Fruit fly (Drosophila melanogaster) whole organism, embryonic: Measurements from ENCODE around the gene Cpr67Fa2.

ENCODE experiments used
- C15 ChIP-seq: fragments of 200-800 bp; sonication (Bioruptor generic); IDR thresholded peaks from 3 replicates; pipeline ENCODE4 v1.3.6; 2022; ENCODE audit warnings: missing biosample characterization, missing genetic modification characterization
- CG13287 ChIP-seq: fragments of 200-800 bp; sonication (Bioruptor generic); IDR thresholded peaks from 2 replicates; pipeline ENCODE4 v1.3.6; 2022; ENCODE audit warnings: missing biosample characterization, missing genetic modification characterization; ENCODE audit not compliant: partially characterized antibody
- CG14050 ChIP-seq: fragments of 200-800 bp; sonication (Bioruptor generic); IDR thresholded peaks from 3 replicates; pipeline ENCODE4 v1.3.6; 2022; ENCODE audit warnings: missing biosample characterization, missing genetic modification characterization
- CG14965 ChIP-seq: fragments of 200-800 bp; sonication (Bioruptor generic); optimal IDR thresholded peaks from 2 replicates; lab custom pipeline; 2016; ENCODE audit warnings: missing biosample characterization, missing genetic modification characterization, borderline replicate concordance
- CG1602 ChIP-seq: fragments of 200-800 bp; sonication (Bioruptor generic); optimal IDR thresholded peaks from 3 replicates; lab custom pipeline; 2016; ENCODE audit warnings: missing biosample characterization, missing genetic modification characterization
- CG16779 ChIP-seq: fragments of 200-800 bp; sonication (Bioruptor generic); IDR thresholded peaks from 2 replicates; pipeline ENCODE4 v1.3.6; 2022; ENCODE audit warnings: missing biosample characterization, missing genetic modification characterization
- CG16815 ChIP-seq: fragments of 200-800 bp; sonication (Bioruptor generic); optimal IDR thresholded peaks from 3 replicates; lab custom pipeline; 2017; ENCODE audit warnings: missing biosample characterization, mild to moderate bottlenecking, missing genetic modification characterization
- CG17328 ChIP-seq: fragments of 200-800 bp; sonication (Bioruptor generic); IDR thresholded peaks from 2 replicates; pipeline ENCODE4 v1.3.6; 2022; ENCODE audit warnings: missing biosample characterization, missing genetic modification characterization
- CG2202 ChIP-seq: fragments of 200-800 bp; sonication (Bioruptor generic); optimal IDR thresholded peaks from 2 replicates; lab custom pipeline; 2018; ENCODE audit warnings: missing biosample characterization, mild to moderate bottlenecking, missing genetic modification characterization
- CG31388 ChIP-seq: fragments of 200-800 bp; sonication (Bioruptor generic); optimal IDR thresholded peaks from 2 replicates; lab custom pipeline; 2016; ENCODE audit warnings: missing biosample characterization, missing genetic modification characterization
- CG33557 ChIP-seq: fragments of 200-800 bp; sonication (Bioruptor generic); optimal IDR thresholded peaks from 2 replicates; lab custom pipeline; 2019; ENCODE audit warnings: missing biosample characterization, mild to moderate bottlenecking, missing genetic modification characterization, moderate library complexity
- CG6791 ChIP-seq: fragments of 200-800 bp; sonication (Bioruptor generic); IDR thresholded peaks from 3 replicates; pipeline ENCODE4 v1.3.6; 2022; ENCODE audit warnings: missing biosample characterization, missing genetic modification characterization; ENCODE audit not compliant: partially characterized antibody
- CG7357 ChIP-seq: fragments of 200-800 bp; sonication (Bioruptor generic); IDR thresholded peaks from 3 replicates; pipeline ENCODE4 v1.3.6; 2022; ENCODE audit warnings: missing biosample characterization, missing genetic modification characterization
- CG7987 ChIP-seq: fragments of 200-800 bp; sonication (Bioruptor generic); optimal IDR thresholded peaks from 2 replicates; lab custom pipeline; 2018; ENCODE audit warnings: missing biosample characterization, mild to moderate bottlenecking, missing genetic modification characterization, moderate library complexity
- CG8924 ChIP-seq: fragments of 200-800 bp; optimal IDR thresholded peaks from 3 replicates; lab custom pipeline; 2019; ENCODE audit warnings: missing biosample characterization, mild to moderate bottlenecking, missing genetic modification characterization, moderate library complexity
- CG8944 ChIP-seq: fragments of 200-800 bp; sonication (Bioruptor generic); optimal IDR thresholded peaks from 3 replicates; lab custom pipeline; 2016; ENCODE audit warnings: missing biosample characterization, missing genetic modification characterization
- CkIIα-i1 ChIP-seq: fragments of 200-800 bp; sonication (Bioruptor generic); IDR thresholded peaks from 2 replicates; pipeline ENCODE4 v1.3.6; 2022; ENCODE audit warnings: missing biosample characterization, missing genetic modification characterization
- D ChIP-seq, 2 experiments: fragments of 200-800 bp in 1 of 2; fragments of >200 bp in 1 of 2; sonication (Bioruptor generic) in 1 of 2; optimal IDR thresholded peaks; 2 replicates in 1 of 2; 3 replicates in 1 of 2; lab custom pipeline; 2017; ENCODE audit warnings: mild to moderate bottlenecking in 1 of 2, missing biosample characterization in 1 of 2, missing genetic modification characterization in 1 of 2, missing genetic modification reagents in 1 of 2
- D19A ChIP-seq: fragments of 200-800 bp; optimal IDR thresholded peaks from 3 replicates; lab custom pipeline; 2019; ENCODE audit warnings: missing biosample characterization, mild to moderate bottlenecking, missing genetic modification characterization, moderate library complexity
- Deaf1 ChIP-seq: fragments of 200-800 bp; optimal IDR thresholded peaks from 3 replicates; lab custom pipeline; 2019; ENCODE audit warnings: missing biosample characterization, mild to moderate bottlenecking, missing genetic modification characterization, moderate library complexity
- Drgx ChIP-seq: fragments of 200-800 bp; sonication (Bioruptor generic); IDR thresholded peaks from 2 replicates; pipeline ENCODE4 v1.3.6; 2022; ENCODE audit warnings: missing biosample characterization, missing genetic modification characterization
- Ets65A ChIP-seq: fragments of 200-800 bp; sonication (Bioruptor generic); peaks from one replicate; lab custom pipeline; 2016; ENCODE audit warnings: missing biosample characterization, missing genetic modification characterization
- Ets97D ChIP-seq: fragments of 200-800 bp; sonication (Bioruptor generic); optimal IDR thresholded peaks from 3 replicates; lab custom pipeline; 2016; ENCODE audit warnings: missing biosample characterization, missing genetic modification characterization
- MBD-R2 ChIP-seq: fragments of 200-800 bp; sonication (Bioruptor generic); IDR thresholded peaks from 2 replicates; pipeline ENCODE4 v1.3.6; 2022; ENCODE audit warnings: missing biosample characterization, missing genetic modification characterization
- Mad ChIP-seq: fragments of 200-800 bp; sonication (Bioruptor generic); optimal IDR thresholded peaks from 2 replicates; lab custom pipeline; 2016; ENCODE audit warnings: missing biosample characterization, missing genetic modification characterization
- Opbp ChIP-seq: fragments of 200-800 bp; sonication (Bioruptor generic); IDR thresholded peaks from 3 replicates; pipeline ENCODE4 v1.3.6; 2022; ENCODE audit warnings: missing biosample characterization, missing genetic modification characterization; ENCODE audit not compliant: partially characterized antibody
- Rx ChIP-seq: fragments of 200-800 bp; sonication (Bioruptor generic); IDR thresholded peaks from 2 replicates; pipeline ENCODE4 v1.3.6; 2022; ENCODE audit warnings: missing biosample characterization, missing genetic modification characterization
- Side ChIP-seq: fragments of 200-800 bp; sonication (Bioruptor generic); optimal IDR thresholded peaks from 2 replicates; lab custom pipeline; 2016; ENCODE audit warnings: missing biosample characterization, missing genetic modification characterization
- bigmax ChIP-seq: fragments of 200-800 bp; sonication (Bioruptor generic); optimal IDR thresholded peaks from 2 replicates; lab custom pipeline; 2018; ENCODE audit warnings: missing biosample characterization, mild to moderate bottlenecking, missing genetic modification characterization
- bsh ChIP-seq, 2 experiments: fragments of 200-800 bp; sonication (Bioruptor generic); optimal IDR thresholded peaks; 2 replicates each; lab custom pipeline; 2017 to 2018; ENCODE audit warnings: mild to moderate bottlenecking in 2 of 2, missing biosample characterization in 2 of 2, missing genetic modification characterization in 2 of 2, moderate library complexity in 1 of 2
- chm ChIP-seq: fragments of 200-800 bp; sonication (Bioruptor generic); IDR thresholded peaks from 2 replicates; pipeline ENCODE4 v1.3.6; 2022; ENCODE audit warnings: missing biosample characterization, missing genetic modification characterization
- esg ChIP-seq: fragments of 200-800 bp; sonication (Bioruptor generic); conservative IDR thresholded peaks from 2 replicates; pipeline ENCODE4 v1.3.6; 2022; ENCODE audit warnings: missing biosample characterization, missing genetic modification characterization
- grn ChIP-seq: fragments of 200-800 bp; sonication (Bioruptor generic); optimal IDR thresholded peaks from 3 replicates; lab custom pipeline; 2017; ENCODE audit warnings: missing biosample characterization, missing genetic modification characterization
- gro ChIP-seq: fragments of 200-800 bp; sonication (Bioruptor generic); optimal IDR thresholded peaks from 2 replicates; lab custom pipeline; 2016; ENCODE audit warnings: missing biosample characterization, missing genetic modification characterization
- inv ChIP-seq: fragments of 200-800 bp; sonication (Bioruptor generic); IDR thresholded peaks from 2 replicates; pipeline ENCODE4 v1.3.6; 2022; ENCODE audit warnings: missing biosample characterization, missing genetic modification characterization; ENCODE audit not compliant: partially characterized antibody
- lab ChIP-seq: fragments of 200-800 bp; sonication (Bioruptor generic); optimal IDR thresholded peaks from 3 replicates; lab custom pipeline; 2017; ENCODE audit warnings: missing biosample characterization, missing genetic modification characterization, mild to moderate bottlenecking, moderate library complexity, missing genetic modification reagents
- lbe ChIP-seq: fragments of 200-800 bp; sonication (Bioruptor generic); optimal IDR thresholded peaks from 2 replicates; lab custom pipeline; 2016; ENCODE audit warnings: missing biosample characterization, mild to moderate bottlenecking, missing genetic modification characterization
- nom ChIP-seq: fragments of 200-800 bp; sonication (Bioruptor generic); optimal IDR thresholded peaks from 2 replicates; lab custom pipeline; 2017; ENCODE audit warnings: missing biosample characterization, missing genetic modification characterization, mild to moderate bottlenecking, moderate library complexity, missing genetic modification reagents
- onecut ChIP-seq: fragments of 200-800 bp; sonication (Bioruptor generic); IDR thresholded peaks from 2 replicates; pipeline ENCODE4 v1.3.6; 2022; ENCODE audit warnings: missing biosample characterization, missing genetic modification characterization
- sc ChIP-seq, 3 experiments: fragments of >200 bp in 2 of 3; fragments of 200-800 bp in 1 of 3; sonication (Bioruptor generic) in 1 of 3; optimal IDR thresholded peaks; 2 replicates in 2 of 3; 3 replicates in 1 of 3; lab custom pipeline; 2017; ENCODE audit warnings: mild to moderate bottlenecking in 1 of 3, missing biosample characterization in 1 of 3, missing genetic modification characterization in 1 of 3, missing genetic modification reagents in 1 of 3
- sens ChIP-seq: fragments of 200-800 bp; sonication (Bioruptor generic); peaks from one replicate; lab custom pipeline; 2016; ENCODE audit warnings: missing biosample characterization, missing genetic modification characterization
- sima ChIP-seq: fragments of 200-800 bp; sonication (Bioruptor generic); optimal IDR thresholded peaks from 2 replicates; lab custom pipeline; 2016; ENCODE audit warnings: missing biosample characterization, missing genetic modification characterization
- sisA ChIP-seq: fragments of 200-800 bp; sonication (Bioruptor generic); IDR thresholded peaks from 2 replicates; pipeline ENCODE4 v1.3.6; 2022; ENCODE audit warnings: missing biosample characterization, missing genetic modification characterization
- trh ChIP-seq: fragments of 200-800 bp; sonication (Bioruptor generic); optimal IDR thresholded peaks from 2 replicates; lab custom pipeline; 2016; ENCODE audit warnings: missing biosample characterization, missing genetic modification characterization
- ttk ChIP-seq: fragments of 200-800 bp; sonication (Bioruptor generic); IDR thresholded peaks from 2 replicates; pipeline ENCODE4 v2.1.2; 2022; ENCODE audit warnings: missing biosample characterization, missing genetic modification characterization
- wek ChIP-seq: fragments of 200-800 bp; sonication (Bioruptor generic); optimal IDR thresholded peaks from 3 replicates; lab custom pipeline; 2018; ENCODE audit warnings: missing biosample characterization, mild to moderate bottlenecking, missing genetic modification characterization, moderate library complexity
- zen2 ChIP-seq: fragments of 200-800 bp; sonication (Bioruptor generic); IDR thresholded peaks from 3 replicates; pipeline ENCODE4 v1.3.6; 2022; ENCODE audit warnings: missing biosample characterization, missing genetic modification characterization; ENCODE audit not compliant: partially characterized antibody

Gene Cpr67Fa2

dm6 chr3L:10927953-10928352 lies 36.4 kb downstream of the Cpr67Fa2 start:
- TF ChIP-seq CG13287 (GFP tag; lab: Robert Waterston, UW) (no peak), Drgx (GFP tag; lab: Robert Waterston, UW) (peak; percentile 70), inv (GFP tag; lab: Robert Waterston, UW) (no peak), bsh (GFP tag; optimal IDR thresholded peaks at IDR 0.05; lab: Kevin White, UChicago) (peak in 1 of 2 experiments; percentile 40)

dm6 chr3L:10928801-10929200 lies 37.3 kb downstream of the Cpr67Fa2 start:
- TF ChIP-seq Ets65A (peak; percentile 5), CG7987 (no peak), nom (GFP tag; lab: Kevin White, UChicago) (peak; percentile 90), CG16815 (GFP tag; lab: Kevin White, UChicago) (no peak), lbe (GFP tag; lab: Kevin White, UChicago) (peak; percentile 40), Drgx (GFP tag; lab: Robert Waterston, UW) (peak; percentile 70; the same call in 1 of the 2 replicates), grn (GFP tag; lab: Kevin White, UChicago) (no peak), sisA (GFP tag; lab: Robert Waterston, UW) (no peak), Opbp (no peak)

dm6 chr3L:10931430-10931829 lies 39.9 kb downstream of the Cpr67Fa2 start:
- no peak for TF ChIP-seq CG16779 (GFP tag; lab: Robert Waterston, UW)
- TF ChIP-seq CG14965 (GFP tag; lab: Kevin White, UChicago), result no peak
- no peak for TF ChIP-seq Deaf1 (tag; lab: Kevin White, UChicago)
- TF ChIP-seq CG17328 (GFP tag; lab: Robert Waterston, UW), result no peak
- TF ChIP-seq trh (GFP tag; lab: Kevin White, UChicago), result no peak
- TF ChIP-seq Mad, result no peak
- no peak for TF ChIP-seq CG8944 (GFP tag; lab: Kevin White, UChicago)
- no peak for TF ChIP-seq MBD-R2 (GFP tag; lab: Robert Waterston, UW)
- TF ChIP-seq CG33557, result no peak
- peak; percentile 86 for TF ChIP-seq Drgx (GFP tag; lab: Robert Waterston, UW)
- TF ChIP-seq sens, result peak; percentile 47
- TF ChIP-seq gro (GFP tag; lab: Kevin White, UChicago), result no peak
- TF ChIP-seq Side (GFP tag; lab: Kevin White, UChicago), result no peak
- TF ChIP-seq sc (optimal IDR thresholded peaks at IDR 0.05; lab: Kevin White, UChicago), result no peak
- no peak for TF ChIP-seq sc (GFP tag; optimal IDR thresholded peaks at IDR 0.05; lab: Kevin White, UChicago)
- TF ChIP-seq wek (GFP tag; lab: Kevin White, UChicago), result no peak
- TF ChIP-seq CkIIα-i1 (GFP tag; lab: Robert Waterston, UW), result no peak
- TF ChIP-seq esg (GFP tag; lab: Robert Waterston, UW), result no peak; the same call in 1 of the 2 replicates
- TF ChIP-seq CG7357 (GFP tag; lab: Robert Waterston, UW), result no peak
- TF ChIP-seq CG1602, result no peak
- peak; percentile 6; the same call in 1 of the 2 replicates for TF ChIP-seq onecut (GFP tag; lab: Robert Waterston, UW)
- TF ChIP-seq ttk (GFP tag; lab: Robert Waterston, UW), result 0 out of 2 replicates have a peak, but pooled peaks have one; percentile 20
- peak; percentile 33 for TF ChIP-seq CG8924 (tag; lab: Kevin White, UChicago)
- no peak for TF ChIP-seq C15 (GFP tag; lab: Robert Waterston, UW)
- no peak for TF ChIP-seq Rx (GFP tag; lab: Robert Waterston, UW)
- no peak for TF ChIP-seq Ets97D
- TF ChIP-seq sima (GFP tag; lab: Kevin White, UChicago), result no peak
- TF ChIP-seq D19A (tag; lab: Kevin White, UChicago), result peak; percentile 47
- TF ChIP-seq CG31388, result no peak
- TF ChIP-seq zen2 (GFP tag; lab: Robert Waterston, UW), result no peak
- no peak for TF ChIP-seq CG6791
- TF ChIP-seq CG14050 (GFP tag; lab: Robert Waterston, UW), result no peak
- no peak for TF ChIP-seq chm (GFP tag; lab: Robert Waterston, UW)
- TF ChIP-seq CG2202 (tag; lab: Kevin White, UChicago), result no peak
- TF ChIP-seq D (optimal IDR thresholded peaks at IDR 0.05; lab: Kevin White, UChicago), result no peak
- no peak for TF ChIP-seq D (GFP tag; optimal IDR thresholded peaks at IDR 0.05; lab: Kevin White, UChicago)
- no peak for TF ChIP-seq bigmax (GFP tag; lab: Kevin White, UChicago)
- no peak for TF ChIP-seq Opbp
- TF ChIP-seq lab (GFP tag; lab: Kevin White, UChicago), result peak; percentile 6
